Worm (Caenorhabditis elegans) whole organism, L4/young adult: ENCODE measurements around the gene H05C05.1.

Source experiments
- W03F9.2 ChIP-seq: fragments of 150-350 bp; optimal IDR thresholded peaks from 2 replicates; lab custom pipeline; 2014; ENCODE audit warnings: missing biosample characterization, missing genetic modification characterization
- dao-5 ChIP-seq: sonication (generic microtip); optimal IDR thresholded peaks from 2 replicates; lab custom pipeline; 2016; ENCODE audit warnings: missing genotype, missing genetic modification characterization, moderate library complexity, missing compliant biosample characterization
- him-1 ChIP-seq: sonication (generic microtip); optimal IDR thresholded peaks from 2 replicates; lab custom pipeline; 2016; ENCODE audit warnings: missing genotype, missing genetic modification reagents, missing genetic modification characterization, missing compliant biosample characterization

DNA sequence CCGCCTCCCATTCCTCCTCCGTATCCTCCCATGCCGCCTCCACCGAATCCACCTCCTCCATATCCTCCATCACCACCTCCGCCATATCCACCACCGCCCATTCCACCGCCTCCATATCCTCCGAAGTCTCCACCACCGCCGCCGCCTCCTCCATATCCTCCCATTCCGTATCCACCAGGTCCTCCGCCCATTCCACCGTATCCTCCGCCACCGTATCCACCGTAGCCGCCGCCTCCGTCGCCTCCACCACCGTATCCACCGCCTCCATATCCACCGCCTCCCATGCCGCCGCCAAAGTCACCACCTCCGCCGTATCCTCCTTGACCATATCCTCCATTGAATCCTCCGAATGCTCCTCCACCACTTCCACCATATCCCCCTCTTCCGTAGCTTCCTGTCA, 47.2 kb upstream of the H05C05.1 start:
- TF ChIP-seq dao-5 (no peak), him-1 (tag; lab: Kevin White, UChicago) (no peak), W03F9.2 (no peak)
